Worm (Caenorhabditis elegans) whole organism, young adult: ENCODE measurements around the gene myo-6.
"Not testable (repeated sequence)": the region's sequence is repeated elsewhere in the genome, so short reads cannot be mapped to it uniquely, and the experiment has no call there.

Experiments used
- F39B2.1 ChIP-seq: fragments of 200-800 bp; sonication (Bioruptor generic); IDR thresholded peaks from 2 replicates; pipeline ENCODE4 v1.3.6; 2022; ENCODE audit warnings: missing genetic modification reagents, missing genetic modification characterization, missing compliant biosample characterization
- Y95B8A.8 ChIP-seq: fragments of 200-800 bp; sonication (Bioruptor generic); IDR thresholded peaks from 2 replicates; pipeline ENCODE4 v1.3.6; 2022; ENCODE audit warnings: missing genetic modification reagents, missing genetic modification characterization, missing compliant biosample characterization
- efl-1 ChIP-seq: fragments of 150-350 bp; optimal IDR thresholded peaks from 2 replicates; lab custom pipeline; 2014; ENCODE audit warnings: missing biosample characterization, missing genetic modification reagents, missing genetic modification characterization
- egl-18 ChIP-seq: fragments of 200-800 bp; sonication (Bioruptor generic); IDR thresholded peaks from 2 replicates; pipeline ENCODE4 v1.3.6; 2022; ENCODE audit warnings: missing genetic modification reagents, missing genetic modification characterization, missing compliant biosample characterization
- egrh-3 ChIP-seq: fragments of 200-800 bp; sonication (Bioruptor generic); IDR thresholded peaks from 2 replicates; pipeline ENCODE4 v1.3.6; 2022; ENCODE audit warnings: missing genetic modification reagents, missing genetic modification characterization, missing compliant biosample characterization
- mcd-1 ChIP-seq: fragments of 200-800 bp; sonication (Bioruptor generic); IDR thresholded peaks from 2 replicates; pipeline ENCODE4 v1.3.6; 2022; ENCODE audit warnings: missing genetic modification reagents, missing genetic modification characterization, missing compliant biosample characterization
- pha-4 ChIP-seq: fragments of 150-350 bp; sonication (generic microtip); optimal IDR thresholded peaks from 2 replicates; lab custom pipeline; 2014; ENCODE audit warnings: missing biosample characterization, missing genetic modification reagents, missing genetic modification characterization
- sea-2 ChIP-seq: fragments of 200-800 bp; sonication (Bioruptor generic); IDR thresholded peaks from 2 replicates; pipeline ENCODE4 v1.3.6; 2022; ENCODE audit warnings: missing genetic modification characterization, missing compliant biosample characterization
- unc-62 ChIP-seq: fragments of 150-350 bp; optimal IDR thresholded peaks from 2 replicates; lab custom pipeline; 2014; ENCODE audit warnings: missing biosample characterization, missing genetic modification reagents, missing genetic modification characterization

DNA sequence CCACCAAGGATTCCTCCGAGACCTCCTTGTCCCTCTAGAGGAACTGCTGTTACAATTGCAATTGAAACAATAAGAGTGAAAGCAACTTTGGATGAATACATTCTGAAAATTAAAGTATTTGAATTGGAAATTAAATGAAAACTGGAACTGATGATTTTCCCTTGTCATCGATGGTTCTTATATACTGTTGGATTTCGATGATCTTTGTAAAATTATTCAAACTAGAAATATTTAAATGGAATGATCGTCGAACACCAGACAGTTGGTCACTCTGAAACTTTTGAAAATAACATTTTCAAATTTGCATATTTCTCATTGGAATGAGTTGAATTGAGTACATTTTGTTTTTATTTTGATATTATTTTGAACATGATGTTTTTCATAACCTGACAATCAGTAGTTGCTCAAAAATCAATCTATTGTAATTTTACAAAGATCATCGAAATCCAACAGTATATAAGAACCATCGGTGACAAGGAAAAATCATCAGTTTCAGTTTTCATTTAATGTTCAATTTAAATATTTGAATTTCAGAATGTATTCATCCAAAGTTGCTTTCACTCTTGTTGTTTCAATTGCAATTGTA, 7.8 kb upstream of the myo-6 start, which contains the start of the genes srlf-9 and srlf-10:
- not testable (repeated sequence) for TF ChIP-seq efl-1 (GFP tag; lab: Kevin White, UChicago); mcd-1; F39B2.1 (GFP tag; lab: Robert Waterston, UW); sea-2 (GFP tag; lab: Robert Waterston, UW); pha-4 (tag; lab: Kevin White, UChicago); egrh-3; egl-18 (GFP tag; lab: Robert Waterston, UW); Y95B8A.8; unc-62
